Worm (Caenorhabditis elegans): ENCODE measurements around the gene srd-18.

Gene srd-18

ce11 chrV:13393333-13393803, 33.3 kb downstream of the srd-18 start (continued):
- TF ChIP-seq nhr-11 (tag; optimal IDR thresholded peaks at IDR 0.05), result peak; percentile 20
- TF ChIP-seq madf-9 (GFP tag; conservative IDR thresholded peaks at IDR 0.05), result no peak
- TF ChIP-seq snpc-4 (tag; optimal IDR thresholded peaks at IDR 0.05), result no peak
- TF ChIP-seq mdt-29 (GFP tag; IDR thresholded peaks at IDR 0.05), result no peak
- no peak for TF ChIP-seq fkh-10 (GFP tag; optimal IDR thresholded peaks at IDR 0.05)
- TF ChIP-seq arid-1 (GFP tag; conservative IDR thresholded peaks at IDR 0.05), result no peak
- TF ChIP-seq unc-62 (GFP tag; optimal IDR thresholded peaks at IDR 0.05 in 1 of 2), result peak in 1 of 2 experiments; percentile 85
- no peak for TF ChIP-seq unc-62 (tag; optimal IDR thresholded peaks at IDR 0.05)
- TF ChIP-seq dve-1 (tag; optimal IDR thresholded peaks at IDR 0.05; ENCODE audit: insufficient read depth), result no peak
- TF ChIP-seq daf-12 (tag; optimal IDR thresholded peaks at IDR 0.05), result no peak
- TF ChIP-seq Y105C5A.15 (GFP tag; IDR thresholded peaks at IDR 0.05), result no peak
- 0 out of 2 replicates have a peak, but pooled peaks have one; percentile 15 for TF ChIP-seq egl-43 (GFP tag; IDR thresholded peaks at IDR 0.05)
- TF ChIP-seq rbr-2 (tag; optimal IDR thresholded peaks at IDR 0.05), result peak; percentile 18
- peak in 1 of 2 experiments; percentile 8 for TF ChIP-seq hif-1 (tag; optimal IDR thresholded peaks at IDR 0.05)
- peak; percentile 73 for TF ChIP-seq set-16 (GFP tag; IDR thresholded peaks at IDR 0.05)
- TF ChIP-seq lin-29 (GFP tag; IDR thresholded peaks at IDR 0.05), result no peak
- TF ChIP-seq nhr-28 (tag; optimal IDR thresholded peaks at IDR 0.05), result peak; percentile 87
- no peak for TF ChIP-seq nhr-25 (tag; optimal IDR thresholded peaks at IDR 0.05; ENCODE audit: borderline replicate concordance, insufficient read depth)
- no peak for TF ChIP-seq vab-7 (GFP tag; IDR thresholded peaks at IDR 0.05)
- TF ChIP-seq duxl-1 (tag; optimal IDR thresholded peaks at IDR 0.05; ENCODE audit: poor library complexity), result no peak
- TF ChIP-seq tag-97 (GFP tag; IDR thresholded peaks at IDR 0.05), result no peak
- TF ChIP-seq nhr-41 (GFP tag; IDR thresholded peaks at IDR 0.05), result no peak

DNA sequence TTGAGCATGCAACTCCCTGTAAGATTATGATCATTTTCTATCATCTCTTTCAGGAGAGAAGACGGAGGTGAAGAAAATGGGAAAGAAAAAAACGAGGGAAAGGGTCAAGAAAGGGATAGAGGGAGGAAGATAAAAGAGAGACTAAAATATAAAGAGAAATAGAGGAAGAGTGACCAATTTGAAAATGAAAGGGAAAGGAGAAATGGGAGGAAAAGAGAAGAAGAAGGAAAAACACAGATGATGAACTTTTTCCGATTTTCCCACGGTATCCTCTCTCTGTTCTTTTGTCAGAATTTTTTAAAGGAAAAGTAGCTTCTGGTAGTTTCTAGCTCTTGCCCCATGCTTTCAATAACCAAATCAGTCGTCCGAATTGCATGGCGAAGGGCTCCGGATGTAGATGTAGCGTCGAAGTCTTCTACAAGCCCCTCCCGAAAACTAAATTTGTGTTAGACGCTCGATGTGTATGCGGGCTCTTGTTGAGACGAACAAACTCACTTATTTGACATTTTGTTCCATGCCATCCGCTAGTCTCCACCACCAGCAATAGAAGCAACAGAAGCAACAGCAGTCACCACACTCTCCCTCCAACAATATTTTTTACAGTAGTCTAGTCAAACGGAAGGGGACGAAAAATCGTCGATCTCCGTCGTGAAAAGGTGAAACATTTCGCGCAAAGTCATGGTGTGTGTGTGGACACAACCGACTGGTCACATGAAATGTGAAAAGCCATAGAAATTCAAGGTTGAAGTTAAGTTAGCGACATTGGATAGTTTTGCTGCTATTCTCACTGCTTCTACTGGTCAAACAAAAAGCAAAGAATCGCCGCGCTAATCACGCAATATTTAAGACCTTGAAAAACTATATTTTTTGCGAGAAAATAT, 35.0 kb downstream of the srd-18 start, which contains the start of gene somi-1:
TSS of gene somi-1 (minus strand) at position 18 of the 881 bp plus-strand sequence.
- TF ChIP-seq hlh-30 (tag; optimal IDR thresholded peaks at IDR 0.05; ENCODE audit: insufficient read depth) (peak; percentile 59), fkh-10 (GFP tag; optimal IDR thresholded peaks at IDR 0.05) (peak; percentile 57), daf-12 (tag; optimal IDR thresholded peaks at IDR 0.05) (no peak), mxl-3 (GFP tag; optimal IDR thresholded peaks at IDR 0.05) (peak; percentile 0), ceh-44 (GFP tag; IDR thresholded peaks at IDR 0.05) (no peak), unc-62 (GFP tag; optimal IDR thresholded peaks at IDR 0.05 in 1 of 2) (peak in 1 of 2 experiments; percentile 88), unc-62 (tag; optimal IDR thresholded peaks at IDR 0.05) (no peak), Y48G9A.11 (GFP tag; IDR thresholded peaks at IDR 0.05) (no peak), ces-1 (GFP tag; optimal IDR thresholded peaks at IDR 0.05) (peak; percentile 83), zfp-2 (tag; optimal IDR thresholded peaks at IDR 0.05) (no peak), F10B5.3 (tag; optimal IDR thresholded peaks at IDR 0.05) (no peak), nhr-28 (tag; optimal IDR thresholded peaks at IDR 0.05) (peak; percentile 47), sdz-12 (GFP tag; optimal IDR thresholded peaks at IDR 0.05) (no peak), aha-1 (tag) (peak; percentile 7), spr-1 (tag; optimal IDR thresholded peaks at IDR 0.05) (no peak), ctbp-1 (GFP tag; IDR thresholded peaks at IDR 0.05) (peak; percentile 33; the same call in 1 of the 2 replicates), ceh-82 (tag; optimal IDR thresholded peaks at IDR 0.05) (no peak)

DNA sequence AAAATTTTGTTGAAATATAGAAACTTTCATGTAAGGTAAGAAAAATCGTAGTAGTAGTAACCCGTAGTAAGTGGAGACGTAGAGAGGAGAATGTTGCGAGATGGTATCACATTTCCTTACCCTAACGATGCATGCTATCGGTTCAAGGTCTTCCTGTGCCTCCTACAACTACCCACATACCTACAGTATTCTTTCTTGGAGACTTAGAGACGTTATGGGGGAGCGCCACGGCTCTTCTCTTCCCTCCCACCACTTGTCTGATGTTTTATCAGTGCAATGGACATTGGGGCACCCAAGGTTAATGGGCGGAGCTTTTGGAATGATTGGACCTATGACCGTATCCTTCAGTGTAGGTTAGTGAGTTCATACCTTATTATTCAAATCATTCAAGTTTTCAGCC, 35.7 kb downstream of the srd-18 start:
- TF ChIP-seq vab-7 (GFP tag; IDR thresholded peaks at IDR 0.05) (no peak), dmd-8 (GFP tag; IDR thresholded peaks at IDR 0.05) (0 out of 2 replicates have a peak, but pooled peaks have one; percentile 46), lsy-2 (tag; optimal IDR thresholded peaks at IDR 0.05) (peak in 1 of 2 experiments; percentile 11), lin-15B (tag; optimal IDR thresholded peaks at IDR 0.05) (no peak), unc-62 (GFP tag; optimal IDR thresholded peaks at IDR 0.05 in 1 of 2) (no peak), unc-62 (tag; optimal IDR thresholded peaks at IDR 0.05) (no peak), dpl-1 (GFP tag; optimal IDR thresholded peaks at IDR 0.05) (no peak), dmd-9 (GFP tag; IDR thresholded peaks at IDR 0.05) (no peak), lin-39 (tag; optimal IDR thresholded peaks at IDR 0.05) (no peak), nhr-28 (tag; optimal IDR thresholded peaks at IDR 0.05) (peak; percentile 27), mxl-3 (GFP tag; optimal IDR thresholded peaks at IDR 0.05) (peak; percentile 20), hlh-30 (tag; optimal IDR thresholded peaks at IDR 0.05; ENCODE audit: insufficient read depth) (peak; percentile 21)

Data from whole organism, L4 larva.